Worm (Caenorhabditis elegans) whole organism, midembryonic: ENCODE results near the gene pyp-1.

Experiments
- T22C8.4 ChIP-seq: fragments of 200-800 bp; sonication (Bioruptor generic); IDR thresholded peaks from 2 replicates; pipeline ENCODE4 v1.3.6; 2022; ENCODE audit warnings: missing genetic modification characterization, missing compliant biosample characterization
- cog-1 ChIP-seq: sonication (generic microtip); optimal IDR thresholded peaks from 2 replicates; lab custom pipeline; 2016; ENCODE audit warnings: missing genetic modification characterization, missing compliant biosample characterization
- flt-1 ChIP-seq: fragments of 200-800 bp; sonication (Bioruptor generic); IDR thresholded peaks from 2 replicates; pipeline ENCODE4 v1.3.6; 2022; ENCODE audit warnings: missing genetic modification characterization, missing compliant biosample characterization
- klf-2 ChIP-seq: fragments of 200-800 bp; sonication (Bioruptor generic); conservative IDR thresholded peaks from 2 replicates; pipeline ENCODE4 v1.3.6; 2022; ENCODE audit warnings: missing genetic modification reagents, missing genetic modification characterization, missing compliant biosample characterization
- med-1 ChIP-seq: sonication (generic microtip); optimal IDR thresholded peaks from 2 replicates; lab custom pipeline; 2017; ENCODE audit warnings: missing genetic modification characterization, mild to moderate bottlenecking, missing compliant biosample characterization, antibody characterized with exemption, missing genetic modification reagents; ENCODE audit not compliant: insufficient read depth
- ref-1 ChIP-seq: fragments of 200-800 bp; sonication (Bioruptor generic); conservative IDR thresholded peaks from 2 replicates; pipeline ENCODE4 v1.3.6; 2022; ENCODE audit warnings: missing genetic modification reagents, missing genetic modification characterization, missing compliant biosample characterization
- tab-1 ChIP-seq: fragments of 200-800 bp; sonication (Bioruptor generic); IDR thresholded peaks from 2 replicates; pipeline ENCODE4 v1.3.6; 2022; ENCODE audit warnings: missing genetic modification characterization, missing compliant biosample characterization
- ztf-23 ChIP-seq: fragments of 200-800 bp; sonication (Bioruptor generic); IDR thresholded peaks from 2 replicates; pipeline ENCODE4 v1.3.6; 2022; ENCODE audit warnings: missing genetic modification reagents, missing genetic modification characterization, missing compliant biosample characterization
- ztf-29 ChIP-seq: fragments of 200-800 bp; sonication (Bioruptor generic); IDR thresholded peaks from 2 replicates; pipeline ENCODE4 v1.3.6; 2022; ENCODE audit warnings: missing genetic modification reagents, missing genetic modification characterization, missing compliant biosample characterization

pyp-1 gene

ce11 chrIV:9972629-9973028 is 26.1 kb downstream of the pyp-1 start, which contains the start of the genes C47E12.12 and C47E12.10:
Gene C47E12.12, minus strand, starts transcription at chrIV:9972729.
Gene C47E12.10, plus strand, starts transcription at chrIV:9972800.
- TF ChIP-seq klf-2 (GFP tag; lab: Robert Waterston, UW), result no peak
- TF ChIP-seq flt-1 (GFP tag; lab: Robert Waterston, UW), result no peak
- TF ChIP-seq cog-1 (tag; lab: Kevin White, UChicago), result no peak
- no peak for TF ChIP-seq med-1
- no peak for TF ChIP-seq tab-1 (GFP tag; lab: Robert Waterston, UW)
- TF ChIP-seq T22C8.4 (GFP tag; lab: Robert Waterston, UW), result no peak
- no peak for TF ChIP-seq ztf-29 (GFP tag; lab: Robert Waterston, UW)

DNA sequence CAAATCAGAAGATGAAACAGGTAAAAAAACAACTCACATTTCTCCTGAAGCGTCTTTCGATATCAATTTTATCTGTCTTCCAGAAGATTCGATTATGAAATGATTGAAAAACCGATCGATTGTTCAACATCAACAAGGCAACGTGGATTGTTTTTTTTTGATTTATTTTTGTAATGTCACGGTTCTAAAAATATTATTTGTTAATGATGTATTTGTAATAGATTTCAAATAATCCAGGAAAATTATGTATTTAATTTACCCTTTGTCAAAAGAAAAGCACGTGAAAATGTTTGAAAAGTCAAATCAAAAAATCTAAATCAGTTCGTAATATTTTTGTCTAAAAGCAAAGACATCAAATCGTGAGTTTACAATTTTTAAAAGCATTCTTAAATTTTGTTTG is 29.6 kb downstream of the pyp-1 start, which contains the start of the genes kin-5 and C47E12.11:
TSS of gene kin-5 (minus strand) at position 101 of the 400 bp plus-strand sequence.
TSS of gene C47E12.11 (plus strand) at position 320 of the 400 bp plus-strand sequence.
- TF ChIP-seq ref-1 (GFP tag; lab: Robert Waterston, UW) (no peak), ztf-23 (GFP tag; lab: Robert Waterston, UW) (no peak), cog-1 (tag; lab: Kevin White, UChicago) (no peak), ztf-29 (GFP tag; lab: Robert Waterston, UW) (no peak), flt-1 (GFP tag; lab: Robert Waterston, UW) (no peak), med-1 (no peak), klf-2 (GFP tag; lab: Robert Waterston, UW) (no peak), tab-1 (GFP tag; lab: Robert Waterston, UW) (no peak), T22C8.4 (GFP tag; lab: Robert Waterston, UW) (no peak)

DNA sequence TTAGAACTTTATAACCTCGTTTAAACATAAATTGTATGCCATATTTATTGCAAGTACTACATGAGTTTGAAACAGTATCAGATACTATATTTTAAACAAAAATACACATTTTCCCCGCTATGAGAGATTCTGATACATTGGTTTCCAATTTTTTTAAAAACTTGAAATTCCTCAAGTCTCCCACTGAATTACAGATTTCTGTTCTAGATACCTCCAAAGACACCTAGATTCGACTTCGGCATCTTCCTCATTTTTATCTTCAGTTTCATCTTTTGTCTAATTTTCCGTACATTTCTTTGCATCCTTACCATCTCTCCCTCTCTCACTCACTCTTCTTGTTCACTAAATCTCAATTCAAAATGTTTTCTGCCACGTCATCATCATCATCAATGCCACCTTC is 34.8 kb downstream of the pyp-1 start, which contains the start of gene T13H10.2:
TSS of gene T13H10.2 (plus strand) at position 301 of the 400 bp plus-strand sequence.
- TF ChIP-seq cog-1 (tag; lab: Kevin White, UChicago), result no peak
- no peak for TF ChIP-seq med-1
- TF ChIP-seq flt-1 (GFP tag; lab: Robert Waterston, UW), result no peak
- no peak for TF ChIP-seq ztf-29 (GFP tag; lab: Robert Waterston, UW)
- TF ChIP-seq T22C8.4 (GFP tag; lab: Robert Waterston, UW), result no peak
- no peak for TF ChIP-seq tab-1 (GFP tag; lab: Robert Waterston, UW)
- TF ChIP-seq ztf-23 (GFP tag; lab: Robert Waterston, UW), result no peak
- no peak for TF ChIP-seq klf-2 (GFP tag; lab: Robert Waterston, UW)
- no peak for TF ChIP-seq ref-1 (GFP tag; lab: Robert Waterston, UW)

ce11 chrIV:9953333-9953732 is 45.4 kb downstream of the pyp-1 start, which contains the start of gene gon-1:
Gene gon-1, minus strand, starts transcription at chrIV:9953433.
- TF ChIP-seq klf-2 (GFP tag; lab: Robert Waterston, UW) (no peak), T22C8.4 (GFP tag; lab: Robert Waterston, UW) (no peak), cog-1 (tag; lab: Kevin White, UChicago) (no peak), ztf-23 (GFP tag; lab: Robert Waterston, UW) (no peak), flt-1 (GFP tag; lab: Robert Waterston, UW) (no peak), med-1 (no peak), tab-1 (GFP tag; lab: Robert Waterston, UW) (no peak), ztf-29 (GFP tag; lab: Robert Waterston, UW) (no peak), ref-1 (GFP tag; lab: Robert Waterston, UW) (no peak)

DNA sequence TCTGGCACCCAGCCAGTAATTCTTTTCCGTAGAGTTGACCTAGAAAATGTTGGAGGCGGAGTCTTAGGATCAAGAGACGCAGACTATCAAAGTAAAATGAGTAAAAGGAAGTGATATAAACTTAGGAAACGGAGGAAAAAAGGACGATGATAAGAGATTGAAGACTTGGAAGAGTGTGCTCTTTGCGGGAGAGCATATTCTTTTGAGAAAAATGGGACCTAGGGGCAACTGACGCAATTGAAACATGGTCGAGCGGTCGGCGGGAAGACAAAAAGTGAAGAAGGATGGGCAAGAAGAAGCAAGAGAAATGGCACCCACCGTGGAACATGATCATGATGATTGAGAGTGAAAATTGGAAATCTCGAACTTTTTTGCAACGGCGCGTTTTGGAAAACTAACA is 50.7 kb downstream of the pyp-1 start:
- TF ChIP-seq tab-1 (GFP tag; lab: Robert Waterston, UW) (no peak), med-1 (no peak), T22C8.4 (GFP tag; lab: Robert Waterston, UW) (no peak), flt-1 (GFP tag; lab: Robert Waterston, UW) (no peak), ztf-29 (GFP tag; lab: Robert Waterston, UW) (no peak), cog-1 (tag; lab: Kevin White, UChicago) (no peak), ref-1 (GFP tag; lab: Robert Waterston, UW) (no peak), klf-2 (GFP tag; lab: Robert Waterston, UW) (no peak), ztf-23 (GFP tag; lab: Robert Waterston, UW) (no peak)
